Worm (Caenorhabditis elegans): ENCODE measurements around the gene C09H10.5.

The C09H10.5 gene

DNA sequence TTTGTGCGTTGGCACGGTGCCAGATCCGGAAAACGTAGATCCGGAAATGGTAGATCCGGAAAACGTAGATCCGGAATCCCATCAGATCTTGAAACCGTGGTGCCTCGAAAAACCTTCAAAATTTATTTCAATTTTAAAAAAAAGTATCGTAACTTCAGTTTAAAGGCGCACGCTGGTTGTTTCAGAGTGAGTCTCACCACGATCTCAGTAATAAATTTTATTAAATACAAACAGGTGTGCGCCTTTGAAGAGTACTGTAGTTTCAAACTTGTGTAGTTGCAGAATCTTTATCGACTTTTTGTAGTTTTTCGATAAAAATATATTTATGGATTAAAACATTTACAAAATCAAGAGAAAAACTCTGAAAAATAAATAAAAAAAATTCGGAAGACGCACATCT lies 52.9 kb downstream of the C09H10.5 start (continued):
- no peak for TF ChIP-seq Y56A3A.18 (GFP tag; IDR thresholded peaks at IDR 0.05)
- no peak for TF ChIP-seq nhr-120 (GFP tag; IDR thresholded peaks at IDR 0.05)
- TF ChIP-seq madf-8 (GFP tag; conservative IDR thresholded peaks at IDR 0.05), result peak; percentile 94
- no peak for TF ChIP-seq madf-10 (tag; optimal IDR thresholded peaks at IDR 0.05)
- TF ChIP-seq F37B4.10 (GFP tag; IDR thresholded peaks at IDR 0.05), result no peak
- no peak for TF ChIP-seq egrh-3 (GFP tag; IDR thresholded peaks at IDR 0.05)
- no peak for TF ChIP-seq hrde-1 (tag; optimal IDR thresholded peaks at IDR 0.05; ENCODE audit: borderline replicate concordance)
- no peak for TF ChIP-seq sptf-2 (GFP tag; optimal IDR thresholded peaks at IDR 0.05)
- no peak for TF ChIP-seq atf-7 (tag; optimal IDR thresholded peaks at IDR 0.05)
- TF ChIP-seq snpc-1.1 (tag; optimal IDR thresholded peaks at IDR 0.05; ENCODE audit: insufficient read depth), result peak; percentile 37
- no peak for TF ChIP-seq lin-40 (tag; optimal IDR thresholded peaks at IDR 0.05)
- TF ChIP-seq nfyb-1 (GFP tag; IDR thresholded peaks at IDR 0.05), result no peak
- peak; percentile 84 for TF ChIP-seq D2030.7 (GFP tag; IDR thresholded peaks at IDR 0.05)
- no peak for TF ChIP-seq B0035.1 (tag; optimal IDR thresholded peaks at IDR 0.05)
- peak; percentile 19; the same call in 1 of the 2 replicates for TF ChIP-seq F39B2.1 (GFP tag; IDR thresholded peaks at IDR 0.05)
- TF ChIP-seq bed-1 (GFP tag; IDR thresholded peaks at IDR 0.05), result no peak
- peak; percentile 53; the same call in 1 of the 2 replicates for TF ChIP-seq dox-1 (GFP tag; IDR thresholded peaks at IDR 0.05)
- TF ChIP-seq B0336.3 (GFP tag; IDR thresholded peaks at IDR 0.05), result no peak
- TF ChIP-seq lsl-1 (GFP tag; optimal IDR thresholded peaks at IDR 0.05), result peak; percentile 99
- peak; percentile 88 for TF ChIP-seq ceh-91 (GFP tag; IDR thresholded peaks at IDR 0.05)
- no peak for TF ChIP-seq hlh-12 (tag; optimal IDR thresholded peaks at IDR 0.05)
- no peak for TF ChIP-seq rpc-1 (optimal IDR thresholded peaks at IDR 0.05)
- TF ChIP-seq rpc-1 (tag; optimal IDR thresholded peaks at IDR 0.05), result no peak
- TF ChIP-seq snpc-4 (GFP tag; optimal IDR thresholded peaks at IDR 0.05), result no peak
- TF ChIP-seq snpc-4 (tag; optimal IDR thresholded peaks at IDR 0.05), result no peak
- TF ChIP-seq efl-1 (GFP tag; optimal IDR thresholded peaks at IDR 0.05), result peak; percentile 71
- no peak for TF ChIP-seq F10E7.11 (tag; optimal IDR thresholded peaks at IDR 0.05)
- TF ChIP-seq T07F8.4 (tag; optimal IDR thresholded peaks at IDR 0.05), result no peak
- TF ChIP-seq unc-62 (GFP tag; optimal IDR thresholded peaks at IDR 0.05), result no peak
- no peak for TF ChIP-seq ztf-26 (tag; optimal IDR thresholded peaks at IDR 0.05)
- TF ChIP-seq T26A5.8 (tag; optimal IDR thresholded peaks at IDR 0.05), result no peak
- TF ChIP-seq dpl-1 (GFP tag; optimal IDR thresholded peaks at IDR 0.05), result no peak
- TF ChIP-seq let-607 (tag; optimal IDR thresholded peaks at IDR 0.05), result no peak
- 0 out of 2 replicates have a peak, but pooled peaks have one; percentile 25 for TF ChIP-seq hsf-1 (GFP tag; IDR thresholded peaks at IDR 0.05)
- TF ChIP-seq pbrm-1 (GFP tag; IDR thresholded peaks at IDR 0.05), result 0 out of 2 replicates have a peak, but pooled peaks have one; percentile 9
- peak; percentile 98 for TF ChIP-seq madf-6 (GFP tag; IDR thresholded peaks at IDR 0.05)
- no peak for TF ChIP-seq F52B5.7 (tag; optimal IDR thresholded peaks at IDR 0.05)
- TF ChIP-seq let-526 (GFP tag; IDR thresholded peaks at IDR 0.05), result no peak
- no peak for TF ChIP-seq lag-1 (GFP tag; IDR thresholded peaks at IDR 0.05)
- TF ChIP-seq gei-17 (GFP tag; optimal IDR thresholded peaks at IDR 0.05), result no peak
- no peak for TF ChIP-seq sea-2 (GFP tag; IDR thresholded peaks at IDR 0.05)
- no peak for TF ChIP-seq ztf-3 (GFP tag; optimal IDR thresholded peaks at IDR 0.05)
- TF ChIP-seq madf-3 (GFP tag; IDR thresholded peaks at IDR 0.05), result peak; percentile 58; the same call in 1 of the 2 replicates
- no peak for TF ChIP-seq egl-44 (GFP tag; IDR thresholded peaks at IDR 0.05)
- TF ChIP-seq Y53F4B.3 (GFP tag; IDR thresholded peaks at IDR 0.05), result no peak
- no peak for TF ChIP-seq ccch-3 (GFP tag; optimal IDR thresholded peaks at IDR 0.05)
- no peak for TF ChIP-seq F23B12.7 (tag; optimal IDR thresholded peaks at IDR 0.05; ENCODE audit: insufficient read depth)
- TF ChIP-seq ztf-22 (GFP tag; optimal IDR thresholded peaks at IDR 0.05), result no peak
- TF ChIP-seq tbx-9 (tag; optimal IDR thresholded peaks at IDR 0.05; ENCODE audit: borderline replicate concordance), result no peak
- no peak for TF ChIP-seq nhr-27 (tag; optimal IDR thresholded peaks at IDR 0.05)
